Worm (Caenorhabditis elegans) whole organism, L3 larva: ENCODE measurements around the gene F56D6.20.
A peak's percentile ranks its signal among the peaks of the same experiment; 100 is the strongest.

ENCODE experiments used
- R02D3.7 ChIP-seq: fragments of 150-350 bp; optimal IDR thresholded peaks from 2 replicates; lab custom pipeline; 2014; ENCODE audit warnings: missing biosample characterization, missing genetic modification characterization
- ZK546.5 ChIP-seq: sonication (generic microtip); optimal IDR thresholded peaks from 2 replicates; lab custom pipeline; 2017; ENCODE audit warnings: missing biosample characterization, missing genetic modification characterization
- aly-2 ChIP-seq: fragments of 150-350 bp; optimal IDR thresholded peaks from 2 replicates; lab custom pipeline; 2014; ENCODE audit warnings: missing biosample characterization, missing genetic modification characterization
- ama-1 ChIP-seq: fragments of 150-350 bp; optimal IDR thresholded peaks from 2 replicates; lab custom pipeline; 2018
- ceh-16 ChIP-seq: sonication (generic microtip); optimal IDR thresholded peaks from 2 replicates; lab custom pipeline; 2017; ENCODE audit warnings: missing biosample characterization, missing genetic modification characterization
- ceh-28 ChIP-seq: fragments of 150-350 bp; optimal IDR thresholded peaks from 2 replicates; lab custom pipeline; 2014; ENCODE audit warnings: missing biosample characterization, missing genetic modification reagents, missing genetic modification characterization
- ceh-82 ChIP-seq: fragments of 150-350 bp; optimal IDR thresholded peaks from 2 replicates; lab custom pipeline; 2014; ENCODE audit warnings: missing biosample characterization, missing genetic modification characterization
- ceh-9 ChIP-seq: sonication (generic microtip); optimal IDR thresholded peaks from 2 replicates; lab custom pipeline; 2018; ENCODE audit warnings: missing biosample characterization, missing genetic modification characterization
- egl-27 ChIP-seq: sonication (generic microtip); optimal IDR thresholded peaks from 4 replicates; lab custom pipeline; 2017; ENCODE audit warnings: missing biosample characterization, missing genetic modification reagents, missing genetic modification characterization
- egl-5 ChIP-seq: fragments of 150-350 bp; optimal IDR thresholded peaks from 2 replicates; lab custom pipeline; 2017; ENCODE audit warnings: missing biosample characterization, missing genetic modification reagents, missing genetic modification characterization, inconsistent platforms
- elt-2 ChIP-seq: sonication (generic microtip); optimal IDR thresholded peaks from 2 replicates; lab custom pipeline; 2016; ENCODE audit warnings: missing genetic modification reagents, mild to moderate bottlenecking, missing genetic modification characterization, missing compliant biosample characterization
- elt-3 ChIP-seq, 3 experiments: fragments of 150-350 bp in 1 of 3; sonication (generic microtip) in 2 of 3; optimal IDR thresholded peaks; 2 replicates in 2 of 3; 4 replicates in 1 of 3; lab custom pipeline; 2014 to 2017; ENCODE audit warnings: missing biosample characterization in 3 of 3, missing genetic modification characterization in 3 of 3
- eor-1 ChIP-seq, 2 experiments: fragments of 150-350 bp; optimal IDR thresholded peaks; 2 replicates each; lab custom pipeline; 2014 to 2018; ENCODE audit warnings: missing biosample characterization in 2 of 2, missing genetic modification characterization in 2 of 2
- fkh-10 ChIP-seq: sonication (generic microtip); optimal IDR thresholded peaks from 2 replicates; lab custom pipeline; 2017; ENCODE audit warnings: missing biosample characterization, missing genetic modification reagents, missing genetic modification characterization
- fkh-2 ChIP-seq: fragments of 150-350 bp; optimal IDR thresholded peaks from 2 replicates; lab custom pipeline; 2014; ENCODE audit warnings: missing biosample characterization, missing genetic modification reagents, missing genetic modification characterization
- hmg-11 ChIP-seq: sonication (generic microtip); optimal IDR thresholded peaks from 2 replicates; lab custom pipeline; 2016; ENCODE audit warnings: missing genetic modification characterization, missing compliant biosample characterization
- jun-1 ChIP-seq: fragments of 150-350 bp; optimal IDR thresholded peaks from 2 replicates; lab custom pipeline; 2014; ENCODE audit warnings: missing biosample characterization, missing genetic modification reagents, missing genetic modification characterization
- lin-15B ChIP-seq: fragments of 150-350 bp; optimal IDR thresholded peaks from 2 replicates; lab custom pipeline; 2014; ENCODE audit warnings: missing biosample characterization, missing genetic modification characterization
- lin-39 ChIP-seq: fragments of 150-350 bp; optimal IDR thresholded peaks from 2 replicates; lab custom pipeline; 2018; ENCODE audit warnings: missing biosample characterization, missing genetic modification reagents, missing genetic modification characterization
- lsy-12 ChIP-seq: sonication (generic microtip); optimal IDR thresholded peaks from 2 replicates; lab custom pipeline; 2016; ENCODE audit warnings: mild to moderate bottlenecking, missing genetic modification characterization, missing compliant biosample characterization
- mdl-1 ChIP-seq: fragments of 150-350 bp; optimal IDR thresholded peaks from 2 replicates; lab custom pipeline; 2014; ENCODE audit warnings: missing biosample characterization, missing genetic modification characterization
- mml-1 ChIP-seq: fragments of 150-350 bp; sonication (generic microtip); optimal IDR thresholded peaks from 3 replicates; lab custom pipeline; 2014; ENCODE audit warnings: missing biosample characterization, missing genetic modification characterization
- nhr-11 ChIP-seq: fragments of 150-350 bp; optimal IDR thresholded peaks from 2 replicates; lab custom pipeline; 2014; ENCODE audit warnings: missing biosample characterization, missing genetic modification characterization
- nhr-12 ChIP-seq: fragments of 150-350 bp; optimal IDR thresholded peaks from 2 replicates; lab custom pipeline; 2014; ENCODE audit warnings: missing biosample characterization, missing genetic modification characterization
- nhr-23 ChIP-seq: fragments of 150-350 bp; optimal IDR thresholded peaks from 2 replicates; lab custom pipeline; 2014; ENCODE audit warnings: missing biosample characterization, missing genetic modification reagents, missing genetic modification characterization
- nhr-237 ChIP-seq: fragments of 150-350 bp; optimal IDR thresholded peaks from 2 replicates; lab custom pipeline; 2014; ENCODE audit warnings: missing biosample characterization, missing genetic modification characterization
- nhr-25 ChIP-seq: sonication (generic microtip); optimal IDR thresholded peaks from 2 replicates; lab custom pipeline; 2017; ENCODE audit warnings: missing biosample characterization, missing genetic modification characterization
- nhr-76 ChIP-seq: fragments of 150-350 bp; sonication (generic microtip); optimal IDR thresholded peaks from 5 replicates; lab custom pipeline; 2014; ENCODE audit warnings: missing biosample characterization, missing genetic modification characterization
- pqm-1 ChIP-seq: fragments of 150-350 bp; optimal IDR thresholded peaks from 2 replicates; lab custom pipeline; 2017; ENCODE audit warnings: missing biosample characterization, missing genetic modification characterization, inconsistent platforms
- skn-1 ChIP-seq: fragments of 150-350 bp; optimal IDR thresholded peaks from 2 replicates; lab custom pipeline; 2014; ENCODE audit warnings: missing biosample characterization, missing genetic modification characterization
- snpc-4 ChIP-seq: fragments of 150-350 bp; optimal IDR thresholded peaks from 2 replicates; lab custom pipeline; 2014; ENCODE audit warnings: missing biosample characterization, missing genetic modification characterization
- tbx-2 ChIP-seq: sonication (generic microtip); optimal IDR thresholded peaks from 2 replicates; lab custom pipeline; 2016; ENCODE audit warnings: mild to moderate bottlenecking, missing genetic modification characterization, missing compliant biosample characterization
- ztf-11 ChIP-seq: fragments of 150-350 bp; optimal IDR thresholded peaks from 2 replicates; lab custom pipeline; 2014; ENCODE audit warnings: missing biosample characterization, missing genetic modification characterization
- ztf-4 ChIP-seq: fragments of 150-350 bp; optimal IDR thresholded peaks from 2 replicates; lab custom pipeline; 2014; ENCODE audit warnings: missing biosample characterization, missing genetic modification characterization

Gene F56D6.20

DNA sequence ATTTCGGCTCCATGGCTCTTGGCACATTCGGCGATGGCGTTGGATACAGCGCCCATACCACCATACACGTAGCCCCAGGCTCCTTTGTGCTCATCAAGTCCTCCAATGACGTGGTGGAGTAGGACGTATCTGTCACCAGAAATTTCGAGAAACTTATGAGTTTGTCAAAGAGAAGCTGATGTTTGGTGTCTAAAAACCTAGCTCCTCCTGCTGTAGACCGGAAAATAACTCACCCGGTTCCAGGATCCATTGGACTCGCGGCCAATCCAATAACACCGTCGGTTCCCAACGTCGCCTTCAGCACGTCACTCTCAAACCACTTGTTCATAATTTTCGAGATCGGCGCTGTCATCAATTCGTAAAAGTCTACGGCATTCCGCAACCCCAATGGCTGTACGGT is 35.7 kb upstream of the F56D6.20 start:
- TF ChIP-seq ZK546.5 (tag; lab: Kevin White, UChicago) (no peak), skn-1 (no peak), mml-1 (tag; lab: Kevin White, UChicago) (no peak), nhr-76 (tag; lab: Kevin White, UChicago) (no peak), egl-27 (no peak), nhr-11 (tag; lab: Kevin White, UChicago) (no peak), ztf-11 (tag; lab: Kevin White, UChicago) (no peak), ceh-16 (no peak), elt-3 (tag; optimal IDR thresholded peaks at IDR 0.05; lab: Kevin White, UChicago) (no peak), lin-39 (tag; lab: Kevin White, UChicago) (no peak), jun-1 (no peak)

DNA sequence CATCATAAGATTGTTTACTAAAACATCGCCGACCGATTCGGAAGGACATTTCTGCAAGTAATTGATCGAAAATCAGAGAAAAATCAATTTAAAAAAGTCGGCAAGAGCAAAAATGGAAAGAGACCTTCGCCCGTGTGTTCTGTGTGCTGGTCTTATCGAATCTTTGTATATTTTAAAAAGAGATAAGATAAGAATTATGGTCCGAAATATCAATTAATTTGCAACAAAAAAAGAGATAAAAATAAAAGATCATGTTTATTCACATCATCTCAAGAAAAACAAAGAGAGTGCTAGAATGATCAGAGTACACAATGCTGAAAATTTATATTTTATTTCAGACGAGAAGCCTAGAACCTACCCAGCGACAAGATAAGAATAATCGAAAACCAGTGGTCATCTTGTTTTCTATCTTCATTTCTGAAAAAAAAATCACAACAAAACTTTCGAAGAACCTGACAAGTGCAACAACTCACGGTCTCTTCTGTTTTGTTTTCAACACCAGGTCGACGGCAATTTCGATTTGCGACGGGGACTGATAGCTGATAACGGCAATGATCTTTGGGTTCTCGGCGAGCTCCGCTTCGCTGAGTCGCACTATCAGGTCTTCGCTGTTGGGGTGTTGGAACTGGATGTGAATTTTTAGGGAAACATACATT is 34.3 kb upstream of the F56D6.20 start, which contains the start of gene F37C4.6:
TSS of gene F37C4.6 (minus strand) at position 51 of the 656 bp plus-strand sequence.
- TF ChIP-seq pqm-1 (tag; lab: Kevin White, UChicago) (peak; percentile 8), mdl-1 (tag; lab: Kevin White, UChicago) (no peak), elt-2 (tag; lab: Kevin White, UChicago) (peak; percentile 84), fkh-10 (GFP tag; lab: Kevin White, UChicago) (no peak), ceh-28 (tag; lab: Kevin White, UChicago) (no peak), tbx-2 (no peak), egl-5 (tag; lab: Kevin White, UChicago) (no peak), lin-15B (no peak)
- TF ChIP-seq, all 47 proteins: peak for 2

DNA sequence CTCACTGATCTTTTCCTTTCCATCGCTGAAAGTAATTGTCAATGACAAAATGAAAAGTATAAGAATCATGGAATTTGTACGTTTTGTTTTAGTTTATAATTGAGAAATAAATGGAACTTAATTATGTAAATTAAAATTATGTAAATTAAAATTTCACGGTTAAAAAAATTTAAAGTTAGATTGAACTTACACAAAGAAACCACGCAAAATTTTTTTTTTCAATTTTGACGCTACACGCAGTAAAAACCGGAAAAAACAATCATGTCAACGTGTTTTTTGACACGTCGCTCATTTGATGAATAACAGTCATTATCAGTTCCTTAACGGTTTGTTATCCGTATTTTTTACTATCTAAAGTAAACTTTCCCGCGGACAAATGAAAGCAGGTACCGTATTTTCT is 31.6 kb upstream of the F56D6.20 start, which contains the start of the genes F37C4.8 and oac-23:
TSS of gene F37C4.8 (minus strand) at position 101 of the 400 bp plus-strand sequence.
TSS of gene oac-23 (plus strand) at position 323 of the 400 bp plus-strand sequence.
- TF ChIP-seq fkh-2 (tag; lab: Kevin White, UChicago) (no peak), elt-2 (tag; lab: Kevin White, UChicago) (no peak), nhr-23 (tag; lab: Kevin White, UChicago) (no peak), ama-1 (no peak), lsy-12 (no peak), snpc-4 (tag; lab: Kevin White, UChicago) (no peak), tbx-2 (no peak), egl-27 (no peak), nhr-11 (tag; lab: Kevin White, UChicago) (no peak), egl-5 (tag; lab: Kevin White, UChicago) (no peak), ceh-16 (no peak), hmg-11 (tag; lab: Kevin White, UChicago) (no peak), ztf-4 (no peak), jun-1 (no peak), ceh-28 (tag; lab: Kevin White, UChicago) (no peak), ceh-9 (no peak), nhr-76 (tag; lab: Kevin White, UChicago) (no peak)
- TF ChIP-seq, all 47 proteins: peak for 0

DNA sequence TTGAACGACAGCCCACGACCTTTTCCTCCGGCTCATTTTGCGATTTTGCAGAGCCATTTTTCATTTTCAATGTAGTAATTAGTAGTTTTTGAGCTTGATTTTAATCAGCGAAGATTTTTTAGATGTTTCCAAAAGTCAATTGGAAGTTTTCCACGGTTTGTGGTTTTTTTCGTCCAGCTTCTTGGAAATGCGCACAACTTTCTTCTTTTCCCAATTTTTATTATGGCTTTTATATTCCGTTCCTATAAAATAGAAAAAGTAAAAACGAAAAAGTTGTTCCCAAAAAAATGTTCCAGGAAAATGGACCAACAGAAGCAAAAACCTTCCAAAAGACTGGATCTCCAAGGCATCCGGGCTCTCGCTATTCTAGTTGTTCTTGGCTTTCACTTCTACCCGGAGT is 27.3 kb upstream of the F56D6.20 start, which contains the start of gene oac-22:
TSS of gene oac-22 (plus strand) at position 301 of the 400 bp plus-strand sequence.
- TF ChIP-seq lin-39 (tag; lab: Kevin White, UChicago) (no peak), R02D3.7 (tag; lab: Kevin White, UChicago) (no peak), ZK546.5 (tag; lab: Kevin White, UChicago) (no peak), eor-1 (tag; optimal IDR thresholded peaks at IDR 0.05; lab: Kevin White, UChicago) (no peak), aly-2 (tag; lab: Kevin White, UChicago) (no peak), fkh-10 (GFP tag; lab: Kevin White, UChicago) (no peak), nhr-11 (tag; lab: Kevin White, UChicago) (no peak), nhr-25 (tag; lab: Kevin White, UChicago) (no peak)

DNA sequence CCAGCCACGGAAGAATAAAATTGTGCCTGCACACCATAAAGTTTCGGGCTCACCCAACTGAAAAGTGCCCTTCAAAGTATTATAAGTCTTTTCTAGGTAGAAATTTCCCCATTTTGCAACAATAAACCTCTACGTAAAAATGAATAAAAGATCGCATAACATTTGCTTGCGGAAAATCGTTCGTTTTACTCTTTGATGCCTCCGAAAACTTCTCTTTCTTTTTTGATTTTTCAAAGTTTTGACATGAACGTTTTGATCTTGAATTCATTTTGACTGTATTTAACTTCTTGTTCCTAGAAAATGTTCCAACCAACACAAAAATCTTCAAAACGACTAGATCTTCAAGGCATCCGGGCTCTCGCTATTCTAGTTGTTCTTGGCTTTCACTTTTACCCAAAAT is 23.7 kb upstream of the F56D6.20 start, which contains the start of gene oac-21:
TSS of gene oac-21 (plus strand) at position 301 of the 400 bp plus-strand sequence.
- TF ChIP-seq nhr-237 (tag; lab: Kevin White, UChicago) (no peak), skn-1 (no peak), nhr-11 (tag; lab: Kevin White, UChicago) (no peak), nhr-12 (tag; lab: Kevin White, UChicago) (no peak), nhr-25 (tag; lab: Kevin White, UChicago) (no peak), lsy-12 (no peak), ceh-28 (tag; lab: Kevin White, UChicago) (no peak), ceh-82 (tag; lab: Kevin White, UChicago) (no peak), jun-1 (no peak), ZK546.5 (tag; lab: Kevin White, UChicago) (no peak)
